Worm (Caenorhabditis elegans): ENCODE measurements around the gene egl-1.

DNA sequence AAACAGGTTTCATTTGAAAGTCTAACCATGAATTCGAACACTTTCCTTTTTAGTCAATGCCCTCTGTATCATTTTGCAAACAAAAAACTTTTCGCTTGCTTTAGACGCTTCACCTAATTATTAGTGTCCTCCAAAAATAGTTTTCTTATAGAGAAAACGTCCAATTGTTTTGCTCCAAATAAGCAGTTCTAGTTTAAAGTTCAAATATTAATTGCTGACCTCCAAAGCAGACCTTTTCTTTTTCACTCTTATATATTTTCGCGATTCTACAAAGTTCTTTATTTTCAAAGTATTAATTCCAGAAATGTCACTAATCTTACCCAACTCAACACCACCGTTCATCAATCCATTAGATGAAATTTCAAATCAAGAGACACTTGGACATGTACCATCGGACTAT, 23.4 kb downstream of the egl-1 start, which contains the start of gene gnrr-2:
- no peak for TF ChIP-seq ama-1 (optimal IDR thresholded peaks at IDR 0.05)
- TF ChIP-seq tbx-11 (GFP tag; IDR thresholded peaks at IDR 0.05): no peak
- no peak for TF ChIP-seq ceh-13 (GFP tag; optimal IDR thresholded peaks at IDR 0.05)
- TF ChIP-seq flt-1 (GFP tag; IDR thresholded peaks at IDR 0.05): no peak
- TF ChIP-seq hmbx-1 (tag; optimal IDR thresholded peaks at IDR 0.05): no peak
- no peak for TF ChIP-seq scrt-1 (GFP tag; IDR thresholded peaks at IDR 0.05)
- no peak for TF ChIP-seq ceh-36 (tag; optimal IDR thresholded peaks at IDR 0.05)
- TF ChIP-seq F13C5.2 (tag; optimal IDR thresholded peaks at IDR 0.05): no peak
- no peak for TF ChIP-seq aly-1 (tag; optimal IDR thresholded peaks at IDR 0.05)
- TF ChIP-seq pes-1 (GFP tag; IDR thresholded peaks at IDR 0.05): no peak
- TF ChIP-seq tra-4 (tag; optimal IDR thresholded peaks at IDR 0.05): no peak
